Fruit fly (Drosophila melanogaster) whole organism, pupa: ENCODE results near the gene Sec71.

Source experiments
- gl ChIP-seq: fragments of 200-800 bp; sonication (Bioruptor generic); optimal IDR thresholded peaks from 2 replicates; lab custom pipeline; 2018; ENCODE audit warnings: missing biosample characterization, mild to moderate bottlenecking, missing genetic modification characterization
- rn ChIP-seq: fragments of 200-800 bp; sonication (Bioruptor generic); IDR thresholded peaks from 2 replicates; pipeline ENCODE4 v1.3.6; 2022; ENCODE audit warnings: missing biosample characterization, missing genetic modification characterization

DNA sequence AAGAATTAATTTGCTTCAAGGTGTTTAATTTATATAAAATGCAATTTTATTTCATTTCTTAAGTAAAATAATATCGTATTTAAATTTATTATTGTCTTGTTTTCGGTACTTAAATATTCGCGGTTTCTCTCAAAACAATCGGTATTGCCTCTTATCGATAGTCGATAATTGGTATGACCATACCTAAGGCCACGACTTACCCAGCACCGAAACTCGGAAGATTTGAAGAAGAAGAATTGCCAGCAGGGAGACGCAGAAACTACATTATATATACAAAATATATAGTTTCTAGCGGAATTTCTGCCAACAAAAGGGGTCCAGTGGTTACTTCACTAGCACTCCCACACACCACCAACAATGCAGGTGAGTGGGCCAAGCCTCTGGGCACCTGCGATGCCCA, 22.4 kb upstream of the Sec71 start:
- TF ChIP-seq gl (tag; lab: Kevin White, UChicago) (no peak), rn (GFP tag; lab: Robert Waterston, UW) (no peak)
